Worm (Caenorhabditis elegans) whole organism, mixed stage, embryonic: ENCODE measurements around the gene clk-1.

ENCODE experiments used
- elt-3 ChIP-seq: fragments of 150-350 bp; optimal IDR thresholded peaks from 2 replicates; lab custom pipeline; 2014; ENCODE audit warnings: missing biosample characterization, missing genetic modification characterization
- nhr-237 ChIP-seq: fragments of 150-350 bp; optimal IDR thresholded peaks from 2 replicates; lab custom pipeline; 2014; ENCODE audit warnings: missing biosample characterization, missing genetic modification characterization
- nhr-28 ChIP-seq: fragments of 150-350 bp; optimal IDR thresholded peaks from 2 replicates; lab custom pipeline; 2014; ENCODE audit warnings: missing biosample characterization, missing genetic modification characterization
- snpc-4 ChIP-seq: fragments of 150-350 bp; optimal IDR thresholded peaks from 2 replicates; lab custom pipeline; 2014; ENCODE audit warnings: missing biosample characterization, missing genetic modification characterization
- ztf-11 ChIP-seq: fragments of 150-350 bp; optimal IDR thresholded peaks from 2 replicates; lab custom pipeline; 2014; ENCODE audit warnings: missing biosample characterization, missing genetic modification characterization

- TF ChIP-seq snpc-4 (tag; lab: Kevin White, UChicago) (no peak), ztf-11 (tag; lab: Kevin White, UChicago) (no peak), nhr-28 (no peak), elt-3 (tag; lab: Kevin White, UChicago) (no peak), nhr-237 (tag; lab: Kevin White, UChicago) (no peak)
These were observed 12.9 kb upstream of the clk-1 start, which contains the start of gene gro-1 for ce11 chrIII:5264813-5265212.
